Fruit fly (Drosophila melanogaster): Measurements from ENCODE around the gene Zw.
A peak's percentile ranks its signal among the peaks of the same experiment; 100 is the strongest.

Gene Zw

dm6 chrX:19668405-19668804 is 1.4 kb downstream of the Zw start (continued):
- TF ChIP-seq CG11902 (GFP tag; optimal IDR thresholded peaks at IDR 0.05) = peak; percentile 98
- TF ChIP-seq CG31627 (GFP tag; optimal IDR thresholded peaks at IDR 0.05) = peak; percentile 99
- peak; percentile 97 for TF ChIP-seq CG6808 (GFP tag; optimal IDR thresholded peaks at IDR 0.05)
- peak; percentile 99 for TF ChIP-seq CG6792 (GFP tag; optimal IDR thresholded peaks at IDR 0.05)
- TF ChIP-seq CG16779 (tag; optimal IDR thresholded peaks at IDR 0.05) = peak; percentile 95
- TF ChIP-seq svp (GFP tag) = peak; percentile 100
- peak; percentile 100 for TF ChIP-seq esn (GFP tag; optimal IDR thresholded peaks at IDR 0.05)
- peak; percentile 98 for TF ChIP-seq CG8319 (GFP tag; optimal IDR thresholded peaks at IDR 0.05)
- TF ChIP-seq fkh (GFP tag; optimal IDR thresholded peaks at IDR 0.05) = no peak
- peak; percentile 98 for TF ChIP-seq achi (GFP tag; optimal IDR thresholded peaks at IDR 0.05)
- peak; percentile 95 for TF ChIP-seq spab (GFP tag; optimal IDR thresholded peaks at IDR 0.05)
- peak; percentile 90 for TF ChIP-seq CG11294 (GFP tag; IDR thresholded peaks at IDR 0.05)
- peak; percentile 99 for TF ChIP-seq acj6 (GFP tag; optimal IDR thresholded peaks at IDR 0.05)
- peak; percentile 96 for TF ChIP-seq dac (GFP tag; optimal IDR thresholded peaks at IDR 0.05)
- peak; percentile 98 for TF ChIP-seq fd59A (GFP tag; optimal IDR thresholded peaks at IDR 0.05)
- peak; percentile 98 for TF ChIP-seq CG34406 (GFP tag; optimal IDR thresholded peaks at IDR 0.05)

- TF ChIP-seq svp (GFP tag) (peak; percentile 79), CG15336 (GFP tag; IDR thresholded peaks at IDR 0.05) (no peak)
Measured at dm6 chrX:19675662-19676061, 8.6 kb downstream of the Zw start, which contains the start of gene et. et (minus strand) TSS chrX:19675891.

- TF ChIP-seq CG8119 (GFP tag; IDR thresholded peaks at IDR 0.05) (no peak), dsx (GFP tag; optimal IDR thresholded peaks at IDR 0.05; ENCODE audit: poor library complexity, severe bottlenecking) (no peak), CG6163 (GFP tag; IDR thresholded peaks at IDR 0.05) (no peak), CG15336 (GFP tag; IDR thresholded peaks at IDR 0.05) (no peak), Hr4 (GFP tag; optimal IDR thresholded peaks at IDR 0.05) (no peak), eg (GFP tag; IDR thresholded peaks at IDR 0.05) (no peak), CG10631 (GFP tag; optimal IDR thresholded peaks at IDR 0.05) (no peak), ss (GFP tag; optimal IDR thresholded peaks at IDR 0.05) (no peak), achi (GFP tag; optimal IDR thresholded peaks at IDR 0.05) (no peak)
Measured at dm6 chrX:19679207-19679606, 12.2 kb downstream of the Zw start.

dm6 chrX:19683040-19683875 is 16.2 kb downstream of the Zw start, which contains the start of the genes dome and Ubqn:
dome (minus strand) TSS chrX:19683518.
Ubqn (plus strand) TSS chrX:19683808.
- TF ChIP-seq esn (GFP tag; optimal IDR thresholded peaks at IDR 0.05) (no peak), CG6854 (GFP tag; optimal IDR thresholded peaks at IDR 0.05) (peak; percentile 82), lz (GFP tag; optimal IDR thresholded peaks at IDR 0.05) (no peak), net (GFP tag; optimal IDR thresholded peaks at IDR 0.05) (peak; percentile 45), vri (GFP tag; optimal IDR thresholded peaks at IDR 0.05) (no peak), Eip78C (GFP tag) (peak; percentile 77), Sox14 (GFP tag; optimal IDR thresholded peaks at IDR 0.05) (peak; percentile 8), eg (GFP tag; IDR thresholded peaks at IDR 0.05) (0 out of 3 replicates have a peak, but pooled peaks have one; percentile 22), CG3032 (tag; optimal IDR thresholded peaks at IDR 0.05) (peak; percentile 9), ss (GFP tag; optimal IDR thresholded peaks at IDR 0.05) (peak in 1 of 2 experiments; percentile 36), Eip75B (GFP tag; optimal IDR thresholded peaks at IDR 0.05) (no peak), CG7368 (GFP tag; optimal IDR thresholded peaks at IDR 0.05) (peak; percentile 0), CG8319 (GFP tag; optimal IDR thresholded peaks at IDR 0.05) (no peak), topi (GFP tag; optimal IDR thresholded peaks at IDR 0.05) (peak; percentile 22), dsx (GFP tag; optimal IDR thresholded peaks at IDR 0.05; ENCODE audit: poor library complexity, severe bottlenecking) (peak; percentile 9), CG6276 (GFP tag; optimal IDR thresholded peaks at IDR 0.05) (no peak), Blimp-1 (GFP tag; optimal IDR thresholded peaks at IDR 0.05) (peak; percentile 44), CG4318 (GFP tag; optimal IDR thresholded peaks at IDR 0.05) (no peak), CG15336 (GFP tag; IDR thresholded peaks at IDR 0.05) (peak; percentile 49; the same call in 1 of the 2 replicates)
